Fruit fly (Drosophila melanogaster) whole organism, adult: Measurements from ENCODE around the gene mRpL10.

ENCODE experiments used
- CG12768 ChIP-seq: fragments of 200-800 bp; sonication (Bioruptor generic); optimal IDR thresholded peaks from 2 replicates; lab custom pipeline; 2017; ENCODE audit warnings: missing biosample characterization, missing genetic modification characterization, mild to moderate bottlenecking, moderate library complexity, missing genetic modification reagents
- CG14711 ChIP-seq: fragments of 200-800 bp; sonication (Bioruptor generic); optimal IDR thresholded peaks from 2 replicates; lab custom pipeline; 2018; ENCODE audit warnings: missing biosample characterization, mild to moderate bottlenecking, missing genetic modification characterization, moderate library complexity
- CG1620 ChIP-seq: fragments of 200-800 bp; sonication (Bioruptor generic); optimal IDR thresholded peaks from 2 replicates; lab custom pipeline; 2016; ENCODE audit warnings: missing biosample characterization, missing genetic modification characterization
- Hr96 ChIP-seq: fragments of 200-800 bp; sonication (Bioruptor generic); optimal IDR thresholded peaks from 2 replicates; lab custom pipeline; 2016; ENCODE audit warnings: missing biosample characterization, missing genetic modification characterization
- Mnt ChIP-seq: fragments of 200-800 bp; sonication (Bioruptor generic); optimal IDR thresholded peaks from 2 replicates; lab custom pipeline; 2016; ENCODE audit warnings: missing biosample characterization, mild to moderate bottlenecking, missing genetic modification characterization
- kay ChIP-seq: fragments of 200-800 bp; sonication (Bioruptor generic); peaks from one replicate; lab custom pipeline; 2016; ENCODE audit warnings: missing biosample characterization, missing genetic modification characterization, borderline replicate concordance
- ovo ChIP-seq: fragments of 200-800 bp; sonication (Bioruptor generic); optimal IDR thresholded peaks from 2 replicates; lab custom pipeline; 2016; ENCODE audit warnings: missing biosample characterization, missing genetic modification characterization
- pad ChIP-seq: fragments of 200-800 bp; sonication (Bioruptor generic); optimal IDR thresholded peaks from 3 replicates; lab custom pipeline; 2017; ENCODE audit warnings: missing biosample characterization, missing genetic modification characterization, mild to moderate bottlenecking, moderate library complexity, missing genetic modification reagents
- tj ChIP-seq: fragments of 200-800 bp; sonication (Bioruptor generic); optimal IDR thresholded peaks from 3 replicates; lab custom pipeline; 2017; ENCODE audit warnings: missing biosample characterization, mild to moderate bottlenecking, missing genetic modification characterization, moderate library complexity
- toe ChIP-seq: fragments of 200-800 bp; sonication (Bioruptor generic); optimal IDR thresholded peaks from 2 replicates; lab custom pipeline; 2016; ENCODE audit warnings: missing biosample characterization, missing genetic modification characterization

dm6 chr2L:158649-159257 lies 44.8 kb upstream of the mRpL10 start, which contains the start of the genes CG33635 and spen:
- peak; percentile 50 for TF ChIP-seq Hr96 (GFP tag; lab: Kevin White, UChicago)
- TF ChIP-seq kay = no peak
- peak; percentile 84 for TF ChIP-seq Mnt (GFP tag; lab: Kevin White, UChicago)
- peak; percentile 94 for TF ChIP-seq tj (GFP tag; lab: Kevin White, UChicago)
- peak; percentile 70 for TF ChIP-seq CG14711 (tag; lab: Kevin White, UChicago)
- no peak for TF ChIP-seq toe (GFP tag; lab: Kevin White, UChicago)
- peak; percentile 45 for TF ChIP-seq ovo (GFP tag; lab: Kevin White, UChicago)
- peak; percentile 84 for TF ChIP-seq CG12768
- peak; percentile 28 for TF ChIP-seq CG1620
- peak; percentile 58 for TF ChIP-seq pad
